Fruit fly (Drosophila melanogaster): Measurements from ENCODE around the gene EMC2A.
A peak's percentile ranks its signal among the peaks of the same experiment; 100 is the strongest.

EMC2A gene

DNA sequence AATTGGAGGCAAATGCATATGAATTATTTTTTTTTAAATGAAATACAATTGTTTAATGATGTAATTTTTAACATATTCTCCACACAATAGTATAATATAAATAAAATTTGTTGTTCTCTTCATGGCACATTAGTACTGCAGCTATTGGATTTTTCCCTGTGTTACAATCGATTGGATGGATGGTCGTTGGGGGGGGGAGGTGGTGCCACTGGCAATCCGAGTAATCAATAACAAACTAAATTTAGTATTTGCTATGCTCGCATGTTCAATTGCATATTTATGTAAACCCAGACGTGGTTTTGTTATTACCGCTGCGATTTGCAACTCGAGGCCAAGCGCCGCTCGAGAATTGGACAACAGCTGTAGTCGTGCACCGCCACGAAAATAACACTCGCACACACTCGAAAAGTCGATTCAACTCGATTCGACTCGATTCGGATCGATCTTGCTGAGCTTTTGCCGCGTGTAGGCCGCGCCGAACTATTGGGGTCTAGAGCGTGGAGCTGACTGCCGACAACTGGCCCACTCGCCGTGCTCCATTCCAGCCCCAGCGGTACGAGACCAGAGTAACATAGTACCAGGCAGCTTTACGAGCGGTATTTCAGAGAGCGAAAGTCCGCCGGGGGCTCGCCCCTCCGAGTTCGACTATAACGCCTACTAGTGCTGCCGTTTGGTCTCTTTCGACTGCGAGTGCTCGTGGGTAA, 8.5 kb downstream of the EMC2A start, which contains the start of gene CG18622 (continued):
- TF ChIP-seq CkIIα-i1 (GFP tag; IDR thresholded peaks at IDR 0.05) (no peak), CG32772 (GFP tag; IDR thresholded peaks at IDR 0.05) (no peak), HLH3B (GFP tag; IDR thresholded peaks at IDR 0.05) (peak; percentile 52; the same call in 1 of the 2 replicates), MBD-R2 (GFP tag; IDR thresholded peaks at IDR 0.05) (0 out of 2 replicates have a peak, but pooled peaks have one; percentile 19), dati (GFP tag; IDR thresholded peaks at IDR 0.05) (no peak), fd64A (GFP tag; optimal IDR thresholded peaks at IDR 0.05) (no peak), mam (GFP tag; optimal IDR thresholded peaks at IDR 0.05) (no peak), CG15514 (GFP tag; optimal IDR thresholded peaks at IDR 0.05) (peak; percentile 30), br (optimal IDR thresholded peaks at IDR 0.05) (no peak), CG2116 (GFP tag; optimal IDR thresholded peaks at IDR 0.05) (no peak), gsb (GFP tag; IDR thresholded peaks at IDR 0.05) (no peak), ac (GFP tag; optimal IDR thresholded peaks at IDR 0.05) (no peak), CG13123 (GFP tag; optimal IDR thresholded peaks at IDR 0.05) (no peak), abd-A (tag; optimal IDR thresholded peaks at IDR 0.05) (peak; percentile 66), nom (GFP tag; optimal IDR thresholded peaks at IDR 0.05) (peak; percentile 15), Drgx (GFP tag; IDR thresholded peaks at IDR 0.05) (no peak), Eip74EF (GFP tag; optimal IDR thresholded peaks at IDR 0.05) (no peak), tap (tag; optimal IDR thresholded peaks at IDR 0.05) (no peak), ssp (GFP tag; IDR thresholded peaks at IDR 0.05) (no peak), corto (GFP tag; optimal IDR thresholded peaks at IDR 0.05) (no peak), zen (tag; optimal IDR thresholded peaks at IDR 0.05) (no peak), tx (GFP tag; optimal IDR thresholded peaks at IDR 0.05) (no peak), pan (optimal IDR thresholded peaks at IDR 0.05) (no peak), pan (GFP tag; optimal IDR thresholded peaks at IDR 0.05 in 1 of 2, IDR thresholded peaks at IDR 0.05 in 1 of 2) (no peak), tgo (GFP tag; IDR thresholded peaks at IDR 0.05) (no peak), CG3163 (GFP tag; optimal IDR thresholded peaks at IDR 0.05) (peak; percentile 48), Xrp1 (GFP tag; IDR thresholded peaks at IDR 0.05) (no peak), CG3847 (GFP tag; IDR thresholded peaks at IDR 0.05) (no peak), HLH4C (GFP tag; IDR thresholded peaks at IDR 0.05; ENCODE audit: partially characterized antibody) (no peak), Stat92E (GFP tag; optimal IDR thresholded peaks at IDR 0.05) (no peak), CG10565 (GFP tag; optimal IDR thresholded peaks at IDR 0.05) (no peak), CG2875 (GFP tag; optimal IDR thresholded peaks at IDR 0.05) (no peak), Fer1 (GFP tag; optimal IDR thresholded peaks at IDR 0.05) (no peak), CG43689 (GFP tag; IDR thresholded peaks at IDR 0.05) (no peak), odd (GFP tag; optimal IDR thresholded peaks at IDR 0.05) (no peak), dpn (GFP tag; optimal IDR thresholded peaks at IDR 0.05) (no peak), ttk (GFP tag; IDR thresholded peaks at IDR 0.05) (no peak), Ets97D (GFP tag; optimal IDR thresholded peaks at IDR 0.05) (no peak), CG1233 (GFP tag; optimal IDR thresholded peaks at IDR 0.05) (no peak), tna (GFP tag; IDR thresholded peaks at IDR 0.05; ENCODE audit: partially characterized antibody) (no peak; the same call in 1 of the 2 replicates), Poxn (GFP tag; IDR thresholded peaks at IDR 0.05) (no peak), Abd-B (GFP tag; optimal IDR thresholded peaks at IDR 0.05) (no peak), ham (GFP tag; IDR thresholded peaks at IDR 0.05) (no peak), Bgb (GFP tag; IDR thresholded peaks at IDR 0.05; ENCODE audit: partially characterized antibody) (peak; percentile 74; the same call in 1 of the 2 replicates), CG31388 (GFP tag; optimal IDR thresholded peaks at IDR 0.05) (no peak), CG3281 (GFP tag; optimal IDR thresholded peaks at IDR 0.05) (no peak), B-H1 (GFP tag; IDR thresholded peaks at IDR 0.05) (no peak), lab (GFP tag; optimal IDR thresholded peaks at IDR 0.05) (peak; percentile 26), CG11723 (GFP tag; optimal IDR thresholded peaks at IDR 0.05) (no peak), maf-S (GFP tag; optimal IDR thresholded peaks at IDR 0.05) (no peak)
